Worm (Caenorhabditis elegans) whole organism, late embryonic: ENCODE results near the gene msd-2.

Experiments used
- K09A11.1 ChIP-seq: sonication (generic microtip); optimal IDR thresholded peaks from 2 replicates; lab custom pipeline; 2017; ENCODE audit warnings: antibody characterized with exemption, mild to moderate bottlenecking, missing genetic modification characterization, missing compliant biosample characterization; ENCODE audit not compliant: insufficient read depth
- ama-1 ChIP-seq: fragments of 150-350 bp; optimal IDR thresholded peaks from 2 replicates; lab custom pipeline; 2014
- ceh-2 ChIP-seq: sonication (generic microtip); optimal IDR thresholded peaks from 2 replicates; lab custom pipeline; 2016; ENCODE audit warnings: missing genotype, missing genetic modification characterization, missing compliant biosample characterization
- ceh-22 ChIP-seq: sonication (generic microtip); optimal IDR thresholded peaks from 2 replicates; lab custom pipeline; 2017; ENCODE audit warnings: missing biosample characterization, missing genetic modification characterization
- pax-1 ChIP-seq: fragments of 150-350 bp; optimal IDR thresholded peaks from 2 replicates; lab custom pipeline; 2014; ENCODE audit warnings: missing biosample characterization, missing genetic modification characterization
- sdc-2 ChIP-seq: sonication (generic microtip); optimal IDR thresholded peaks from 2 replicates; lab custom pipeline; 2016; ENCODE audit warnings: missing genotype, missing genetic modification characterization, missing compliant biosample characterization
- unc-55 ChIP-seq: sonication (generic microtip); optimal IDR thresholded peaks from 2 replicates; lab custom pipeline; 2017; ENCODE audit warnings: missing biosample characterization, missing genetic modification reagents, missing genetic modification characterization

DNA sequence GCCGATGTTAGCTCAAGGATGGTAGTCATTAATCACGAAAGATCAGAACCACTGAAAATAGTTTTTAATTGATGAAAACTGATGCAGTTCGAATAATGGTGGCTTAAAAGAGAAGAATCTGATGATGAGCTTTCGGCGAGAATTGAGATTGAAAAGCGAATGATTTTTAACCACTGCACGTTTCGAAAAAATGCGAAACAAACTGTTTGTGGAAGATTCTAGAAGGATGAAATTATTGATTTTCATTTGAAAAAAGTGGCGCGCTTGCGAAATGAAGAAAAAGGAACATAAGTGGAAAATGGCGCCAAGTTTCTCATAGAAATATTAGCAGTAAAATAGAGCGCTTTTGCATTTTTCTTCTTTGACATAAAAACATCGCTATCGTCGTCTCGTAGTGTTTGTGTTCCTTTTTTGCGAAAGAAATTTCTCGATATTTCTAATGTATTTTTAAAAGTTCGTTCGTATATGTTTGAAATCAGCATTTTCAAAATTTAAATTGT, 33.9 kb upstream of the msd-2 start, which contains the start of gene uba-1:
- TF ChIP-seq K09A11.1 (tag; lab: Kevin White, UChicago) (no peak), sdc-2 (tag; lab: Kevin White, UChicago) (no peak), ceh-22 (tag; lab: Kevin White, UChicago) (no peak), ama-1 (lab: Kevin White, UChicago) (no peak), unc-55 (GFP tag; lab: Kevin White, UChicago) (no peak), pax-1 (no peak), ceh-2 (no peak)
